Fruit fly (Drosophila melanogaster) whole organism, embryonic: ENCODE measurements around the gene Taf11.

Experiments
- Atf6 ChIP-seq: fragments of 200-800 bp; sonication (Bioruptor generic); IDR thresholded peaks from 2 replicates; pipeline ENCODE4 v1.3.6; 2022; ENCODE audit warnings: missing biosample characterization, missing genetic modification characterization
- CG10209 ChIP-seq: fragments of 200-800 bp; sonication (Bioruptor generic); optimal IDR thresholded peaks from 3 replicates; lab custom pipeline; 2017; ENCODE audit warnings: missing biosample characterization, mild to moderate bottlenecking, missing genetic modification characterization, missing genetic modification reagents
- CG10274 ChIP-seq: fragments of 200-800 bp; sonication (Bioruptor generic); optimal IDR thresholded peaks from 3 replicates; lab custom pipeline; 2017; ENCODE audit warnings: missing biosample characterization, mild to moderate bottlenecking, missing genetic modification characterization
- CG1233 ChIP-seq: fragments of 200-800 bp; sonication (Bioruptor generic); optimal IDR thresholded peaks from 4 replicates; lab custom pipeline; 2018; ENCODE audit warnings: missing biosample characterization, mild to moderate bottlenecking, missing genetic modification characterization
- CG12659 ChIP-seq: fragments of 200-800 bp; sonication (Bioruptor generic); optimal IDR thresholded peaks from 3 replicates; lab custom pipeline; 2017; ENCODE audit warnings: mild to moderate bottlenecking, missing biosample characterization, missing genetic modification reagents, missing genetic modification characterization
- CG16863 ChIP-seq: fragments of 200-800 bp; sonication (Bioruptor generic); optimal IDR thresholded peaks from 3 replicates; lab custom pipeline; 2016; ENCODE audit warnings: missing biosample characterization, missing genetic modification characterization
- CG17328 ChIP-seq: fragments of 200-800 bp; sonication (Bioruptor generic); IDR thresholded peaks from 2 replicates; pipeline ENCODE4 v1.3.6; 2022; ENCODE audit warnings: missing biosample characterization, missing genetic modification characterization
- CG17359 ChIP-seq: fragments of 200-800 bp; sonication (Bioruptor generic); optimal IDR thresholded peaks from 3 replicates; lab custom pipeline; 2018; ENCODE audit warnings: missing biosample characterization, mild to moderate bottlenecking, missing genetic modification characterization, moderate library complexity
- CG17361 ChIP-seq: fragments of 200-800 bp; sonication (Bioruptor generic); IDR thresholded peaks from 3 replicates; pipeline ENCODE4 v1.3.6; 2022; ENCODE audit warnings: missing biosample characterization, missing genetic modification characterization
- CG18011 ChIP-seq: fragments of 200-800 bp; sonication (Bioruptor generic); optimal IDR thresholded peaks from 2 replicates; lab custom pipeline; 2017; ENCODE audit warnings: missing biosample characterization, missing genetic modification characterization, mild to moderate bottlenecking, moderate library complexity, missing genotype
- CG30020 ChIP-seq: fragments of 200-800 bp; optimal IDR thresholded peaks from 2 replicates; lab custom pipeline; 2019; ENCODE audit warnings: missing biosample characterization, mild to moderate bottlenecking, missing genetic modification characterization, moderate library complexity
- CG34422 ChIP-seq: fragments of 200-800 bp; sonication (Bioruptor generic); IDR thresholded peaks from 3 replicates; pipeline ENCODE4 v1.3.6; 2022; ENCODE audit warnings: missing biosample characterization, missing genetic modification characterization
- CG3847 ChIP-seq: fragments of 200-800 bp; sonication (Bioruptor generic); IDR thresholded peaks from 2 replicates; pipeline ENCODE4 v1.3.6; 2022; ENCODE audit warnings: missing biosample characterization, missing genetic modification characterization
- CG43689 ChIP-seq: fragments of 200-800 bp; sonication (Bioruptor generic); IDR thresholded peaks from 2 replicates; pipeline ENCODE4 v1.3.6; 2022; ENCODE audit warnings: missing biosample characterization, missing genetic modification characterization
- CG4424 ChIP-seq: fragments of 200-800 bp; sonication (Bioruptor generic); optimal IDR thresholded peaks from 3 replicates; lab custom pipeline; 2016; ENCODE audit warnings: missing biosample characterization, missing genetic modification characterization
- CG4730 ChIP-seq: fragments of 200-800 bp; sonication (Bioruptor generic); IDR thresholded peaks from 2 replicates; pipeline ENCODE4 v1.3.6; 2022; ENCODE audit warnings: missing biosample characterization, missing genetic modification characterization
- CG6765 ChIP-seq: fragments of 200-800 bp; sonication (Bioruptor generic); optimal IDR thresholded peaks from 3 replicates; lab custom pipeline; 2017; ENCODE audit warnings: missing biosample characterization, mild to moderate bottlenecking, missing genetic modification characterization
- CG9609 ChIP-seq: fragments of 200-800 bp; sonication (Bioruptor generic); optimal IDR thresholded peaks from 3 replicates; lab custom pipeline; 2016; ENCODE audit warnings: missing biosample characterization, missing genetic modification characterization
- CG9817 ChIP-seq: fragments of 200-800 bp; sonication (Bioruptor generic); optimal IDR thresholded peaks from 2 replicates; lab custom pipeline; 2018; ENCODE audit warnings: missing biosample characterization, mild to moderate bottlenecking, missing genetic modification characterization, moderate library complexity
- GATAe ChIP-seq: fragments of 200-800 bp; sonication (Bioruptor generic); conservative IDR thresholded peaks from 2 replicates; pipeline ENCODE4 v1.3.6; 2022; ENCODE audit warnings: missing biosample characterization, missing genetic modification characterization
- Hmr ChIP-seq: fragments of 200-800 bp; sonication (Bioruptor generic); optimal IDR thresholded peaks from 3 replicates; lab custom pipeline; 2017; ENCODE audit warnings: mild to moderate bottlenecking, missing biosample characterization, missing genetic modification reagents, missing genetic modification characterization
- MESR4 ChIP-seq: fragments of 200-800 bp; sonication (Bioruptor generic); optimal IDR thresholded peaks from 2 replicates; lab custom pipeline; 2018; ENCODE audit warnings: missing biosample characterization, mild to moderate bottlenecking, missing genetic modification characterization, moderate library complexity
- Meics ChIP-seq: fragments of 200-800 bp; sonication (Bioruptor generic); optimal IDR thresholded peaks from 2 replicates; lab custom pipeline; 2017; ENCODE audit warnings: missing biosample characterization, mild to moderate bottlenecking, missing genetic modification characterization
- Nf-YC ChIP-seq: fragments of 200-800 bp; optimal IDR thresholded peaks from 3 replicates; lab custom pipeline; 2019; ENCODE audit warnings: missing biosample characterization, mild to moderate bottlenecking, missing genetic modification characterization, moderate library complexity
- Sry-δ ChIP-seq: fragments of 200-800 bp; sonication (Bioruptor generic); optimal IDR thresholded peaks from 2 replicates; lab custom pipeline; 2016; ENCODE audit warnings: missing biosample characterization, missing genetic modification characterization
- Tbp ChIP-seq: fragments of >200 bp; optimal IDR thresholded peaks from 2 replicates; lab custom pipeline; 2018; ENCODE audit warnings: missing biosample characterization, missing genetic modification characterization
- ac ChIP-seq: fragments of 200-800 bp; sonication (Bioruptor generic); optimal IDR thresholded peaks from 3 replicates; lab custom pipeline; 2017; ENCODE audit warnings: missing biosample characterization, mild to moderate bottlenecking, missing genetic modification characterization
- cwo ChIP-seq: fragments of 200-800 bp; sonication (Bioruptor generic); optimal IDR thresholded peaks from 3 replicates; lab custom pipeline; 2017; ENCODE audit warnings: missing biosample characterization, missing genetic modification characterization, mild to moderate bottlenecking, moderate library complexity, missing genetic modification reagents
- disco-r ChIP-seq: fragments of 200-800 bp; sonication (Bioruptor generic); optimal IDR thresholded peaks from 2 replicates; lab custom pipeline; 2016; ENCODE audit warnings: missing biosample characterization, missing genetic modification characterization
- dmrt11E ChIP-seq: fragments of 200-800 bp; sonication (Bioruptor generic); optimal IDR thresholded peaks from 3 replicates; lab custom pipeline; 2018; ENCODE audit warnings: missing biosample characterization, mild to moderate bottlenecking, missing genetic modification characterization, moderate library complexity
- ewg ChIP-seq: fragments of 200-800 bp; sonication (Bioruptor generic); optimal IDR thresholded peaks from 3 replicates; lab custom pipeline; 2017; ENCODE audit warnings: mild to moderate bottlenecking, missing biosample characterization, missing genetic modification reagents, missing genetic modification characterization
- fd96Cb ChIP-seq: fragments of 200-800 bp; sonication (Bioruptor generic); optimal IDR thresholded peaks from 2 replicates; lab custom pipeline; 2018; ENCODE audit warnings: missing biosample characterization, mild to moderate bottlenecking, missing genetic modification characterization, moderate library complexity
- gcm2 ChIP-seq: fragments of 200-800 bp; sonication (Bioruptor generic); optimal IDR thresholded peaks from 2 replicates; lab custom pipeline; 2016; ENCODE audit warnings: missing biosample characterization, missing genetic modification characterization
- gem ChIP-seq: fragments of 200-800 bp; sonication (Bioruptor generic); optimal IDR thresholded peaks from 2 replicates; lab custom pipeline; 2019; ENCODE audit warnings: missing biosample characterization, mild to moderate bottlenecking, missing genetic modification characterization, moderate library complexity
- grau ChIP-seq: fragments of 200-800 bp; optimal IDR thresholded peaks from 3 replicates; lab custom pipeline; 2019; ENCODE audit warnings: missing biosample characterization, mild to moderate bottlenecking, missing genetic modification characterization, moderate library complexity
- lab ChIP-seq: fragments of 200-800 bp; sonication (Bioruptor generic); optimal IDR thresholded peaks from 3 replicates; lab custom pipeline; 2017; ENCODE audit warnings: missing biosample characterization, missing genetic modification characterization, mild to moderate bottlenecking, moderate library complexity, missing genetic modification reagents
- lilli ChIP-seq: fragments of 200-800 bp; sonication (Bioruptor generic); optimal IDR thresholded peaks from 3 replicates; lab custom pipeline; 2016; ENCODE audit warnings: missing biosample characterization, missing genetic modification characterization
- luna ChIP-seq: fragments of 200-800 bp; sonication (Bioruptor generic); optimal IDR thresholded peaks from 2 replicates; lab custom pipeline; 2016; ENCODE audit warnings: missing biosample characterization, missing genetic modification characterization
- mirr ChIP-seq: fragments of 200-800 bp; sonication (Bioruptor generic); optimal IDR thresholded peaks from 3 replicates; lab custom pipeline; 2018; ENCODE audit warnings: missing biosample characterization, mild to moderate bottlenecking, missing genetic modification characterization
- nerfin-1 ChIP-seq: fragments of 200-800 bp; sonication (Bioruptor generic); optimal IDR thresholded peaks from 3 replicates; lab custom pipeline; 2019; ENCODE audit warnings: missing biosample characterization, mild to moderate bottlenecking, missing genetic modification characterization, moderate library complexity
- peb ChIP-seq: fragments of 200-800 bp; sonication (Bioruptor generic); IDR thresholded peaks from 2 replicates; pipeline ENCODE4 v1.3.6; 2022; ENCODE audit warnings: missing biosample characterization, missing genetic modification characterization
- pita ChIP-seq: fragments of 200-800 bp; sonication (Bioruptor generic); optimal IDR thresholded peaks from 2 replicates; lab custom pipeline; 2017; ENCODE audit warnings: missing biosample characterization, mild to moderate bottlenecking, missing genetic modification characterization
- sc ChIP-seq, 3 experiments: fragments of >200 bp in 2 of 3; fragments of 200-800 bp in 1 of 3; sonication (Bioruptor generic) in 1 of 3; optimal IDR thresholded peaks; 2 replicates in 2 of 3; 3 replicates in 1 of 3; lab custom pipeline; 2017; ENCODE audit warnings: mild to moderate bottlenecking in 1 of 3, missing biosample characterization in 1 of 3, missing genetic modification characterization in 1 of 3, missing genetic modification reagents in 1 of 3
- scrt ChIP-seq: fragments of 200-800 bp; sonication (Bioruptor generic); optimal IDR thresholded peaks from 2 replicates; lab custom pipeline; 2018; ENCODE audit warnings: missing biosample characterization, mild to moderate bottlenecking, missing genetic modification characterization, moderate library complexity
- sug ChIP-seq: fragments of 200-800 bp; optimal IDR thresholded peaks from 2 replicates; lab custom pipeline; 2019; ENCODE audit warnings: missing biosample characterization, mild to moderate bottlenecking, missing genetic modification characterization, moderate library complexity
- tgo ChIP-seq: fragments of 200-800 bp; sonication (Bioruptor generic); IDR thresholded peaks from 3 replicates; pipeline ENCODE4 v1.3.6; 2022; ENCODE audit warnings: missing biosample characterization, missing genetic modification characterization
- ttk ChIP-seq: fragments of 200-800 bp; sonication (Bioruptor generic); IDR thresholded peaks from 2 replicates; pipeline ENCODE4 v2.1.2; 2022; ENCODE audit warnings: missing biosample characterization, missing genetic modification characterization
- tup ChIP-seq: fragments of 200-800 bp; sonication (Bioruptor generic); optimal IDR thresholded peaks from 2 replicates; lab custom pipeline; 2016; ENCODE audit warnings: missing biosample characterization, mild to moderate bottlenecking, missing genetic modification characterization, moderate library complexity
- tx ChIP-seq: fragments of 200-800 bp; sonication (Bioruptor generic); optimal IDR thresholded peaks from 2 replicates; lab custom pipeline; 2016; ENCODE audit warnings: missing biosample characterization, missing genetic modification characterization
- yki ChIP-seq: fragments of >200 bp; optimal IDR thresholded peaks from 3 replicates; lab custom pipeline; 2018

Taf11 gene

DNA sequence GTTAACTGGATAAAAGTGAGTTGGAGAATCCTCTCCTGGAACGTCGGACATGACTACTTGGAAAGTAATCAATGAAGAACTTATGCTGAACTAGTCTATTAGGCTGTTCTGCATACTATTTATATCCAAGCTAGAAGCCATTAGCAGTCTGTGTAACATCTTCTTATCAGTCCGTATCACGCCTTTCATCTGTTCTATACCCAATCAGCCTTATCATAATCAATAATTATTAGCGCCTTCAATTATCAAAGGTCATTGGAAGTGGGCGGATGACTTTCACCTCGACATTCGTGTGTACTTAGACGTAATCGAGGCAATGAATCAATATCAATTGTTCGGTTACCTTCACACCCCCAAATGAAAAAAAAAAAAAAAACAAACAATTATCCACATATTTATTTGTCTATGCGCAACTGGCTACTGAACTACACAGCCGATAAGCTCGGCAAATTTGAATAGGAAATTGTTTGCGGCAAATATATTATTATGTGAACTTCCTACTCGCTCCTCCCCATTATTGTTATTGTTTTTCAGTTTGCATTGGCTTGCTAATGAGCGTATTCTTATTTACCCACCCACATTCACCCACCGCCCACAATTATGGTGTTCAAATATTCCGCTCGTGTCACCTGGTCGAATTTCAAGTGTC, 12.0 kb upstream of the Taf11 start, which contains the start of the genes ppk11 and ppk16 (continued):
- TF ChIP-seq Sry-δ (peak; percentile 3), CG6765 (no peak), Hmr (GFP tag; lab: Kevin White, UChicago) (peak; percentile 65), gem (tag; lab: Kevin White, UChicago) (no peak), sc (optimal IDR thresholded peaks at IDR 0.05; lab: Kevin White, UChicago) (no peak), sc (GFP tag; optimal IDR thresholded peaks at IDR 0.05; lab: Kevin White, UChicago) (peak; percentile 7), CG16863 (GFP tag; lab: Kevin White, UChicago) (no peak), MESR4 (GFP tag; lab: Kevin White, UChicago) (no peak), Meics (GFP tag; lab: Kevin White, UChicago) (peak; percentile 16), gcm2 (GFP tag; lab: Kevin White, UChicago) (no peak), GATAe (GFP tag; lab: Robert Waterston, UW) (no peak), CG9817 (tag; lab: Kevin White, UChicago) (no peak), peb (GFP tag; lab: Robert Waterston, UW) (no peak), Nf-YC (no peak), CG9609 (GFP tag; lab: Kevin White, UChicago) (peak; percentile 10), CG30020 (tag; lab: Kevin White, UChicago) (no peak), CG12659 (peak; percentile 1), cwo (GFP tag; lab: Kevin White, UChicago) (no peak), nerfin-1 (no peak), CG43689 (no peak), ttk (GFP tag; lab: Robert Waterston, UW) (no peak), mirr (GFP tag; lab: Kevin White, UChicago) (no peak), lab (GFP tag; lab: Kevin White, UChicago) (peak; percentile 64), lilli (no peak), luna (no peak), CG17328 (GFP tag; lab: Robert Waterston, UW) (no peak), dmrt11E (tag; lab: Kevin White, UChicago) (no peak), pita (GFP tag; lab: Kevin White, UChicago) (no peak), Tbp (no peak), tup (GFP tag; lab: Kevin White, UChicago) (no peak), CG10209 (GFP tag; lab: Kevin White, UChicago) (peak; percentile 53), tgo (GFP tag; lab: Robert Waterston, UW) (no peak), disco-r (GFP tag; lab: Kevin White, UChicago) (no peak), CG17361 (no peak), Atf6 (GFP tag; lab: Robert Waterston, UW) (no peak; the same call in 1 of the 2 replicates), CG10274 (GFP tag; lab: Kevin White, UChicago) (no peak), ewg (GFP tag; lab: Kevin White, UChicago) (no peak), CG3847 (GFP tag; lab: Robert Waterston, UW) (no peak), fd96Cb (tag; lab: Kevin White, UChicago) (peak; percentile 15), scrt (no peak), grau (tag; lab: Kevin White, UChicago) (no peak), sug (tag; lab: Kevin White, UChicago) (no peak), ac (GFP tag; lab: Kevin White, UChicago) (no peak), CG34422 (no peak), CG17359 (tag; lab: Kevin White, UChicago) (no peak), CG4730 (GFP tag; lab: Robert Waterston, UW) (no peak), CG18011 (GFP tag; lab: Kevin White, UChicago) (peak; percentile 4), tx (GFP tag; lab: Kevin White, UChicago) (no peak), CG4424 (GFP tag; lab: Kevin White, UChicago) (peak; percentile 39), yki (lab: Kevin White, UChicago) (no peak), CG1233 (GFP tag; lab: Kevin White, UChicago) (no peak)
